Worm (Caenorhabditis elegans): ENCODE measurements around the gene C08E8.9.

The C08E8.9 gene

DNA sequence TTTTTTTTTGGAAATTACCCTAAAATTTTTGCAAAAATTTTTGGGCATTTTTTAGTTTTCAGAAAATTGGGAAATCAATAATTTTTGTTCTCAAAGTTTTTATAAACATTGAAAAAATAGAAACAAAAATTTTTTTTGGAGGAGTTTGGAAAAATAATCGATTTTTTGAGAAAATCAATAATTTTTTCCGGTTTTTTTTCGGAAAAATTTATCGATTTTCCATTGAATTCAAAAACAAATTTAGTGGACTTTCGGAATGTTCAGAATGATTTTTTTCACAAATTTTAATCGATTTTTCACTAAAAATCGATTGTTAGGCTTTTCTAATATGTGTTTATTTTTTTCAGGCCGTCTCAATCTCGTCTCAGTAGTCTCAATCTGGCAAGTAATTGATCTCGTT is 27.0 kb upstream of the C08E8.9 start:
- no peak for TF ChIP-seq nhr-76 (tag; optimal IDR thresholded peaks at IDR 0.05)
- TF ChIP-seq cnd-1 (tag; optimal IDR thresholded peaks at IDR 0.05) = no peak
- TF ChIP-seq hlh-1 (tag; optimal IDR thresholded peaks at IDR 0.05) = no peak
- TF ChIP-seq ceh-39 (tag; optimal IDR thresholded peaks at IDR 0.05) = no peak
- TF ChIP-seq sem-2 (GFP tag; optimal IDR thresholded peaks at IDR 0.05) = no peak
- TF ChIP-seq snpc-4 (tag; optimal IDR thresholded peaks at IDR 0.05) = no peak
- no peak for TF ChIP-seq ztf-11 (tag; optimal IDR thresholded peaks at IDR 0.05)
- no peak for TF ChIP-seq pha-4 (tag; optimal IDR thresholded peaks at IDR 0.05)
- TF ChIP-seq nhr-28 (tag; optimal IDR thresholded peaks at IDR 0.05) = no peak

DNA sequence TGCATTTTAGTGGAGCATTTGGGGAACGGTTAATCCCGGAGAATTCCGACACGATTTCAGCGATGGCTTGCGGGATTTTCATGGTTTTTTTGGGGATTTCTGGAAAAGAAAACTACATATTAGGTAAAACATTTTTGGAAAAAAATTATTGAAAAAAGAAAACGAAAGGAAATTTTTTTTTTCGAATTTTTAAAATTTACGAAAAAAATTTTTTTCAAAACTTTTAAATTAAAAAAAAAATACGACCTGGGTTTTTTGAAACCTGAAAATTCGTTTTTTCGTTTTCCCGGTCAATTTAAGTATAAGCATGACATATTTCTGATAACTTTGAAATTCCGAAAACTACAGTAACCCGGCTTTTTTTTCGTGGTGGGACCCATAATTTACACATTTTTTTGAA is 24.9 kb upstream of the C08E8.9 start, which contains the start of gene C08E8.10:
Gene C08E8.10, minus strand, starts transcription at position 101 of the 400 bp plus-strand sequence.
- TF ChIP-seq elt-3 (tag; optimal IDR thresholded peaks at IDR 0.05) (no peak), lin-13 (tag; optimal IDR thresholded peaks at IDR 0.05) (no peak), ztf-11 (tag; optimal IDR thresholded peaks at IDR 0.05) (no peak), elt-1 (tag; optimal IDR thresholded peaks at IDR 0.05; ENCODE audit: borderline replicate concordance, insufficient read depth) (no peak)

- TF ChIP-seq mls-2 (tag; optimal IDR thresholded peaks at IDR 0.05) (no peak), flh-1 (GFP tag; optimal IDR thresholded peaks at IDR 0.05) (no peak), blmp-1 (tag; optimal IDR thresholded peaks at IDR 0.05) (no peak), mab-5 (tag; optimal IDR thresholded peaks at IDR 0.05) (no peak), cnd-1 (tag; optimal IDR thresholded peaks at IDR 0.05) (no peak), nhr-237 (tag; optimal IDR thresholded peaks at IDR 0.05) (no peak)
These were observed 20.5 kb upstream of the C08E8.9 start for ce11 chrV:18344194-18344593.

DNA sequence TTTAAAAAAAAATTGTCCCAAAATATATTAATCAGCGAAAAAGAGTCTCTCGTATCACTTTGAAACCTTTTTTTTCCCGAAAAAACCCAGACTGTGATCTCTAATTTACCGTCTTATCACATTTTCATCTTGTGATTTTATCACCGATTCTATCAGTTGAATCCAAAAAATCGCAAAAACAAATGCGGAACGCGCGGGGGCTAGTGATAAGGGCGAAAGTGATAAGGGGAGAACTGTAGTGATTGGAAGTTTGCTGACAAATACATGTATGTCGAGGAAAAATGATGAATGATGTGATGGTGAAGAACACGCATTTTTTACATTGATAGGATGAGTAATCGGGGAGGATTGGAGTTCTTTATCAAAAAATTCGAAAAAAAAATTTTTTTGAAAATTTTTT is 18.6 kb upstream of the C08E8.9 start:
- no peak for TF ChIP-seq mab-5 (tag; optimal IDR thresholded peaks at IDR 0.05)
- peak; percentile 30 for TF ChIP-seq elt-3 (tag; optimal IDR thresholded peaks at IDR 0.05)

- TF ChIP-seq drap-1 (GFP tag; optimal IDR thresholded peaks at IDR 0.05) (no peak), tbx-8 (GFP tag; optimal IDR thresholded peaks at IDR 0.05) (no peak), ces-1 (GFP tag; optimal IDR thresholded peaks at IDR 0.05) (no peak), blmp-1 (tag; optimal IDR thresholded peaks at IDR 0.05) (no peak), ztf-11 (tag; optimal IDR thresholded peaks at IDR 0.05) (no peak), zip-8 (tag; optimal IDR thresholded peaks at IDR 0.05) (no peak), elt-1 (tag; optimal IDR thresholded peaks at IDR 0.05; ENCODE audit: borderline replicate concordance, insufficient read depth) (no peak), hlh-1 (tag; optimal IDR thresholded peaks at IDR 0.05) (no peak), lsy-2 (tag; optimal IDR thresholded peaks at IDR 0.05) (no peak), cnd-1 (tag; optimal IDR thresholded peaks at IDR 0.05) (no peak), ceh-43 (GFP tag; optimal IDR thresholded peaks at IDR 0.05) (no peak)
These were observed 14.6 kb upstream of the C08E8.9 start, which contains the start of gene C08E8.3 for ce11 chrV:18350046-18350445. Gene C08E8.3, plus strand, starts transcription at chrV:18350129.

- TF ChIP-seq elt-3 (tag; optimal IDR thresholded peaks at IDR 0.05) (no peak), lin-32 (GFP tag; optimal IDR thresholded peaks at IDR 0.05) (no peak), M03D4.4 (tag; optimal IDR thresholded peaks at IDR 0.05) (no peak), nhr-28 (tag; optimal IDR thresholded peaks at IDR 0.05) (no peak), sem-2 (GFP tag; optimal IDR thresholded peaks at IDR 0.05) (no peak), pha-4 (tag; optimal IDR thresholded peaks at IDR 0.05) (no peak), lsy-2 (tag; optimal IDR thresholded peaks at IDR 0.05) (no peak), blmp-1 (tag; optimal IDR thresholded peaks at IDR 0.05) (no peak), nhr-12 (tag; optimal IDR thresholded peaks at IDR 0.05) (no peak), sptf-1 (tag; optimal IDR thresholded peaks at IDR 0.05) (no peak), nhr-237 (tag; optimal IDR thresholded peaks at IDR 0.05) (no peak), bed-3 (GFP tag; optimal IDR thresholded peaks at IDR 0.05) (no peak), zip-8 (tag; optimal IDR thresholded peaks at IDR 0.05) (no peak), tbx-8 (GFP tag; optimal IDR thresholded peaks at IDR 0.05) (no peak), nhr-76 (tag; optimal IDR thresholded peaks at IDR 0.05) (no peak), flh-1 (GFP tag; optimal IDR thresholded peaks at IDR 0.05) (no peak), ceh-83 (GFP tag; optimal IDR thresholded peaks at IDR 0.05) (no peak), drap-1 (GFP tag; optimal IDR thresholded peaks at IDR 0.05) (no peak), mls-2 (tag; optimal IDR thresholded peaks at IDR 0.05) (no peak)
These were observed 13.9 kb upstream of the C08E8.9 start, which contains the start of gene C08E8.11 for ce11 chrV:18350721-18351120. Gene C08E8.11, plus strand, starts transcription at chrV:18351021.

Measured in whole organism, mixed stage, embryonic.